Worm (Caenorhabditis elegans) whole organism, L4 larva: ENCODE results near the gene R144.3.

Experiments used
- F26F4.8 ChIP-seq: fragments of 200-800 bp; sonication (Bioruptor generic); conservative IDR thresholded peaks from 2 replicates; pipeline ENCODE4 v1.3.6; 2022; ENCODE audit warnings: missing genetic modification characterization, missing compliant biosample characterization
- Y48G9A.11 ChIP-seq: fragments of 200-800 bp; sonication (Bioruptor generic); IDR thresholded peaks from 2 replicates; pipeline ENCODE4 v1.3.6; 2022; ENCODE audit warnings: missing genetic modification reagents, missing genetic modification characterization, missing compliant biosample characterization
- Y5F2A.4 ChIP-seq: fragments of 200-800 bp; sonication (Bioruptor generic); optimal IDR thresholded peaks from 2 replicates; lab custom pipeline; 2018; ENCODE audit warnings: mild to moderate bottlenecking, missing genetic modification characterization, missing compliant biosample characterization
- ZK546.5 ChIP-seq, 2 experiments: sonication (generic microtip); optimal IDR thresholded peaks; 2 replicates each; lab custom pipeline; 2017; ENCODE audit warnings: missing biosample characterization in 2 of 2, missing genetic modification characterization in 2 of 2
- ama-1 ChIP-seq: fragments of 150-350 bp; optimal IDR thresholded peaks from 2 replicates; lab custom pipeline; 2014; ENCODE audit warnings: inconsistent platforms, mixed read lengths
- ceh-28 ChIP-seq: fragments of 150-350 bp; optimal IDR thresholded peaks from 2 replicates; lab custom pipeline; 2014; ENCODE audit warnings: missing biosample characterization, missing genetic modification reagents, missing genetic modification characterization
- ctbp-1 ChIP-seq: fragments of 200-800 bp; sonication (Bioruptor generic); IDR thresholded peaks from 2 replicates; pipeline ENCODE4 v1.3.6; 2022; ENCODE audit warnings: missing genetic modification reagents, missing genetic modification characterization, missing compliant biosample characterization
- daf-12 ChIP-seq: fragments of 150-350 bp; optimal IDR thresholded peaks from 2 replicates; lab custom pipeline; 2014; ENCODE audit warnings: missing biosample characterization, missing genetic modification reagents, missing genetic modification characterization
- dmd-8 ChIP-seq: fragments of 200-800 bp; sonication (Bioruptor generic); IDR thresholded peaks from 2 replicates; pipeline ENCODE4 v1.3.6; 2022; ENCODE audit warnings: missing genetic modification characterization, missing compliant biosample characterization
- dmd-9 ChIP-seq: fragments of 200-800 bp; sonication (Bioruptor generic); IDR thresholded peaks from 2 replicates; pipeline ENCODE4 v1.3.6; 2022; ENCODE audit warnings: missing genetic modification reagents, missing genetic modification characterization, missing compliant biosample characterization
- dpl-1 ChIP-seq: fragments of 150-350 bp; optimal IDR thresholded peaks from 2 replicates; lab custom pipeline; 2014; ENCODE audit warnings: missing biosample characterization, missing genetic modification reagents, missing genetic modification characterization
- dve-1 ChIP-seq: sonication (generic microtip); optimal IDR thresholded peaks from 2 replicates; lab custom pipeline; 2017; ENCODE audit warnings: antibody characterized with exemption, mild to moderate bottlenecking, missing genetic modification characterization, missing compliant biosample characterization; ENCODE audit not compliant: insufficient read depth
- egl-43 ChIP-seq: fragments of 200-800 bp; sonication (Bioruptor generic); IDR thresholded peaks from 2 replicates; pipeline ENCODE4 v1.3.6; 2022; ENCODE audit warnings: missing genetic modification reagents, missing genetic modification characterization, missing compliant biosample characterization
- hif-1 ChIP-seq, 2 experiments: sonication (generic microtip); optimal IDR thresholded peaks; 2 replicates each; lab custom pipeline; 2016 to 2017; ENCODE audit warnings: missing compliant biosample characterization in 2 of 2, missing genetic modification characterization in 2 of 2, missing genetic modification reagents in 2 of 2, missing genotype in 2 of 2, mild to moderate bottlenecking in 1 of 2
- hlh-11 ChIP-seq: fragments of 200-800 bp; sonication (Bioruptor generic); optimal IDR thresholded peaks from 2 replicates; lab custom pipeline; 2018; ENCODE audit warnings: mild to moderate bottlenecking, missing genetic modification characterization, missing compliant biosample characterization
- hlh-30 ChIP-seq: sonication (generic microtip); optimal IDR thresholded peaks from 2 replicates; lab custom pipeline; 2017; ENCODE audit warnings: antibody characterized with exemption, mild to moderate bottlenecking, missing genetic modification characterization, missing compliant biosample characterization; ENCODE audit not compliant: insufficient read depth
- jun-1 ChIP-seq: fragments of 150-350 bp; optimal IDR thresholded peaks from 2 replicates; lab custom pipeline; 2014; ENCODE audit warnings: missing biosample characterization, missing genetic modification reagents, missing genetic modification characterization
- lin-1 ChIP-seq: fragments of 200-800 bp; sonication (Bioruptor generic); IDR thresholded peaks from 2 replicates; pipeline ENCODE4 v1.3.6; 2022; ENCODE audit warnings: missing genetic modification reagents, missing genetic modification characterization, missing compliant biosample characterization
- lin-15B ChIP-seq: fragments of 150-350 bp; sonication (generic microtip); optimal IDR thresholded peaks from 3 replicates; lab custom pipeline; 2014; ENCODE audit warnings: missing biosample characterization, missing genetic modification characterization
- lin-38 ChIP-seq: fragments of 200-800 bp; sonication (Bioruptor generic); IDR thresholded peaks from 2 replicates; pipeline ENCODE4 v1.3.6; 2022; ENCODE audit warnings: missing genetic modification reagents, missing genetic modification characterization, missing compliant biosample characterization
- lin-39 ChIP-seq: fragments of 150-350 bp; optimal IDR thresholded peaks from 2 replicates; lab custom pipeline; 2014; ENCODE audit warnings: missing biosample characterization, missing genetic modification reagents, missing genetic modification characterization
- lsy-2 ChIP-seq, 2 experiments: fragments of 150-350 bp in 1 of 2; sonication (generic microtip) in 1 of 2; optimal IDR thresholded peaks; 2 replicates each; lab custom pipeline; 2014 to 2017; ENCODE audit warnings: missing biosample characterization in 2 of 2, missing genetic modification characterization in 2 of 2
- mdl-1 ChIP-seq, 2 experiments: fragments of 150-350 bp in 1 of 2; sonication (generic microtip) in 1 of 2; optimal IDR thresholded peaks; 2 replicates each; lab custom pipeline; 2014 to 2017; ENCODE audit warnings: missing biosample characterization in 2 of 2, missing genetic modification characterization in 2 of 2
- mes-2 ChIP-seq: sonication (generic microtip); optimal IDR thresholded peaks from 2 replicates; lab custom pipeline; 2016; ENCODE audit warnings: missing genotype, mild to moderate bottlenecking, missing genetic modification characterization, missing compliant biosample characterization; ENCODE audit not compliant: poor library complexity, severe bottlenecking
- mxl-2 ChIP-seq: fragments of 200-800 bp; sonication (Bioruptor generic); conservative IDR thresholded peaks from 2 replicates; pipeline ENCODE4 v1.3.6; 2022; ENCODE audit warnings: missing genetic modification reagents, missing genetic modification characterization, missing compliant biosample characterization
- nhr-111 ChIP-seq: fragments of 200-800 bp; sonication (Bioruptor generic); optimal IDR thresholded peaks from 2 replicates; lab custom pipeline; 2018; ENCODE audit warnings: mild to moderate bottlenecking, missing genetic modification characterization, missing compliant biosample characterization
- nhr-25 ChIP-seq: sonication (generic microtip); optimal IDR thresholded peaks from 2 replicates; lab custom pipeline; 2017; ENCODE audit warnings: missing genetic modification characterization, mild to moderate bottlenecking, missing compliant biosample characterization, antibody characterized with exemption, moderate library complexity, borderline replicate concordance; ENCODE audit not compliant: insufficient read depth
- nhr-28 ChIP-seq: fragments of 150-350 bp; optimal IDR thresholded peaks from 2 replicates; lab custom pipeline; 2014; ENCODE audit warnings: missing biosample characterization, missing genetic modification characterization
- nhr-41 ChIP-seq: fragments of 200-800 bp; sonication (Bioruptor generic); IDR thresholded peaks from 2 replicates; pipeline ENCODE4 v1.3.6; 2022; ENCODE audit warnings: missing genetic modification reagents, missing genetic modification characterization, missing compliant biosample characterization
- nhr-48 ChIP-seq: sonication (generic microtip); optimal IDR thresholded peaks from 2 replicates; lab custom pipeline; 2016; ENCODE audit warnings: mild to moderate bottlenecking, missing genetic modification characterization, missing compliant biosample characterization
- php-3 ChIP-seq: fragments of 200-800 bp; sonication (Bioruptor generic); IDR thresholded peaks from 2 replicates; pipeline ENCODE4 v1.3.6; 2022; ENCODE audit warnings: missing genetic modification reagents, missing genetic modification characterization, missing compliant biosample characterization
- pqm-1 ChIP-seq: sonication (generic microtip); optimal IDR thresholded peaks from 2 replicates; lab custom pipeline; 2017; ENCODE audit warnings: missing biosample characterization, missing genetic modification characterization
- rbr-2 ChIP-seq: sonication (generic microtip); optimal IDR thresholded peaks from 2 replicates; lab custom pipeline; 2016; ENCODE audit warnings: missing genotype, missing genetic modification characterization, missing compliant biosample characterization
- skn-1 ChIP-seq: fragments of 150-350 bp; optimal IDR thresholded peaks from 2 replicates; lab custom pipeline; 2014; ENCODE audit warnings: missing biosample characterization, missing genetic modification characterization
- snpc-4 ChIP-seq: fragments of 150-350 bp; optimal IDR thresholded peaks from 2 replicates; lab custom pipeline; 2014; ENCODE audit warnings: missing biosample characterization, missing genetic modification characterization
- spr-3 ChIP-seq: fragments of 200-800 bp; sonication (Bioruptor generic); optimal IDR thresholded peaks from 2 replicates; lab custom pipeline; 2018; ENCODE audit warnings: mild to moderate bottlenecking, missing genetic modification characterization, missing compliant biosample characterization
- tra-1 ChIP-seq: fragments of 200-800 bp; sonication (Bioruptor generic); IDR thresholded peaks from 2 replicates; pipeline ENCODE4 v1.3.6; 2022; ENCODE audit warnings: missing genetic modification reagents, missing genetic modification characterization, missing compliant biosample characterization
- unc-130 ChIP-seq: sonication (generic microtip); optimal IDR thresholded peaks from 2 replicates; lab custom pipeline; 2016; ENCODE audit warnings: missing genetic modification reagents, missing genetic modification characterization, missing compliant biosample characterization
- unc-62 ChIP-seq, 3 experiments: fragments of 150-350 bp in 1 of 3; sonication (generic microtip); optimal IDR thresholded peaks in 2 of 3; peaks in 1 of 3; 1 replicate in 1 of 3; 2 replicates in 2 of 3; lab custom pipeline; 2014 to 2017; ENCODE audit warnings: missing biosample characterization in 3 of 3, missing genetic modification characterization in 3 of 3, missing genetic modification reagents in 3 of 3, missing genotype in 1 of 3
- vab-7 ChIP-seq: fragments of 200-800 bp; sonication (Bioruptor generic); IDR thresholded peaks from 2 replicates; pipeline ENCODE4 v1.3.6; 2022; ENCODE audit warnings: missing genetic modification reagents, missing genetic modification characterization, missing compliant biosample characterization
- zip-2 ChIP-seq: fragments of 150-350 bp; optimal IDR thresholded peaks from 2 replicates; lab custom pipeline; 2014; ENCODE audit warnings: missing biosample characterization, missing genetic modification characterization
- ztf-11 ChIP-seq: fragments of 150-350 bp; optimal IDR thresholded peaks from 2 replicates; lab custom pipeline; 2014; ENCODE audit warnings: missing biosample characterization, missing genetic modification characterization

Gene R144.3

ce11 chrIII:4987666-4988065, 34.1 kb upstream of the R144.3 start:
- no peak for TF ChIP-seq dve-1 (tag; lab: Kevin White, UChicago)
- no peak for TF ChIP-seq dmd-9 (GFP tag; lab: Robert Waterston, UW)
- TF ChIP-seq lsy-2 (tag; optimal IDR thresholded peaks at IDR 0.05; lab: Kevin White, UChicago), result peak in 1 of 2 experiments; percentile 4

DNA sequence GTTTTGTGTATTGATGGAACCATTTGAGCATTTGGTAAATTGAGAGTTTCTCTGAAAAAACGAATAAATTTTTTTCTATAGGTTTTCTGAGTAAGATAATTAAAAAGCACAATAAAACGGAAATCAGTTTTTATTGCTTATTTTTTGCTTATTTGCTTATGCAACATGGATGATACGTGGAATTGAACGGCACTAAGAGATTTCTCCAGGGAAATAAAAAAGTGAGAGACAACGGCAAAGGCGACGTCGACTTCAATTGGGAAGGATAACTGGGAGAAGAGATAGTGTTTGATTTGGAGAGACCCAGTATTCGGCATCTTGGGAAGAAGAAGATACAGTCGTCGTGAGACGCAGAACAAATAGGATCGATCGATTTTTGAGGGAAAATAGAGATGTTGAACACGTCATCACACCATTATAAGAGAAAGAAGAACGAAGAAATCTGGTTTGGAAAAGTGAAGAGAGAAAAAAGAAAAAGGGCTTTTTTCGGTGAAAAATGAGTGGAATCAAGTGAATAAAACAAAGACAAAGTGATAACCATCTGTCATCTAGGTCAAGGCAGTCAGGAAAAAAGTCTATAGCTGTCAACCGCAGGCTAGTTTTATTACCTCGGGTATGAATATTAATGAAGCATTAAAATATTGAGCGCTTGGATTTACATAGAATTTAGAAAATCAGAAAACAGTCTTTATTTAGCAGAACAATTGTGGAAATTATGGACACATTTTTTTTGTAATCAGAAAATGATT, 23.5 kb upstream of the R144.3 start, which contains the start of gene tmem-131:
tmem-131 (minus strand) TSS at position 51 of the 749 bp plus-strand sequence.
- TF ChIP-seq nhr-25, result peak; percentile 63
- TF ChIP-seq ceh-28, result peak; percentile 26
- peak; percentile 53 for TF ChIP-seq nhr-28 (tag; lab: Kevin White, UChicago)
- no peak for TF ChIP-seq daf-12 (tag; lab: Kevin White, UChicago)
- TF ChIP-seq dpl-1 (GFP tag; lab: Kevin White, UChicago), result peak; percentile 9
- peak; percentile 11 for TF ChIP-seq dve-1 (tag; lab: Kevin White, UChicago)
- TF ChIP-seq nhr-48 (tag; lab: Kevin White, UChicago), result peak; percentile 11
- TF ChIP-seq hlh-11 (tag; lab: Kevin White, UChicago), result peak; percentile 60
- peak in 1 of 2 experiments; percentile 90 for TF ChIP-seq unc-62 (GFP tag; optimal IDR thresholded peaks at IDR 0.05 in 1 of 2; lab: Kevin White, UChicago)
- no peak for TF ChIP-seq unc-62 (tag; optimal IDR thresholded peaks at IDR 0.05; lab: Kevin White, UChicago)
- peak in 1 of 2 experiments; percentile 16 for TF ChIP-seq lsy-2 (tag; optimal IDR thresholded peaks at IDR 0.05; lab: Kevin White, UChicago)
- TF ChIP-seq lin-15B, result no peak

DNA sequence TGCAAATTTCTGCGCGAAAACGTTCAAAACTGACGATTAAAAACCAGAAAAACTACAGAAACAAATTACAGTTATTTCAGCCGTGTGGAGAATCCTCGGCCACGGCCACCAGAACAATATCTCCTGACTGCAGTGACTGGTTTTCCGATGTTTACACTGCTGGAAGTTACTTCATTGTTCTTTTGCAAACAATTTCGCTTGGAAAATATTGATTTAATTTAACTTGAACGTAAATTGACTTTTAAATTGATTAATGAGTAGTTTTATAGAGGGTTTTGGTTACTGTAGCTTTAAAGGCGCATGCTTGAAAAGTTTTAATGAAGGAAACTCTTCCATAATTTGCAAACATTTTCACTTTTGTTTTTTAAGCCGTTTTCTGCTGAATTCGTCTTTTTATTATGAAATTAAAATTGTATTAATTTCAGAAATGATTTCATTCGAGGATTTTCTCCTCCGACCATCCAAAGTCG, 22.8 kb upstream of the R144.3 start, which contains the start of gene smcr-8:
smcr-8 (plus strand) TSS at position 420 of the 470 bp plus-strand sequence.
- TF ChIP-seq lsy-2 (tag; optimal IDR thresholded peaks at IDR 0.05; lab: Kevin White, UChicago), result peak in 1 of 2 experiments; percentile 2
- no peak for TF ChIP-seq spr-3 (GFP tag; lab: Kevin White, UChicago)
- no peak for TF ChIP-seq lin-39 (tag; lab: Kevin White, UChicago)
- 0 out of 2 replicates have a peak, but pooled peaks have one; percentile 30 for TF ChIP-seq tra-1 (GFP tag; lab: Robert Waterston, UW)
- TF ChIP-seq rbr-2 (tag; lab: Kevin White, UChicago), result no peak
- TF ChIP-seq snpc-4 (tag; lab: Kevin White, UChicago), result no peak
- TF ChIP-seq F26F4.8, result no peak
- peak; percentile 88 for TF ChIP-seq unc-130
- no peak for TF ChIP-seq nhr-28 (tag; lab: Kevin White, UChicago)
- no peak for TF ChIP-seq ama-1 (lab: Kevin White, UChicago)
- TF ChIP-seq dpl-1 (GFP tag; lab: Kevin White, UChicago), result peak; percentile 4
- TF ChIP-seq mes-2, result peak; percentile 74
- no peak for TF ChIP-seq ctbp-1 (GFP tag; lab: Robert Waterston, UW)
- TF ChIP-seq nhr-25, result no peak
- no peak for TF ChIP-seq dmd-8 (GFP tag; lab: Robert Waterston, UW)
- no peak for TF ChIP-seq php-3 (GFP tag; lab: Robert Waterston, UW)
- TF ChIP-seq hif-1 (tag; optimal IDR thresholded peaks at IDR 0.05; lab: Kevin White, UChicago), result peak in 1 of 2 experiments; percentile 44
- no peak for TF ChIP-seq jun-1 (tag; lab: Kevin White, UChicago)
- no peak for TF ChIP-seq vab-7 (GFP tag; lab: Robert Waterston, UW)
- no peak for TF ChIP-seq lin-1 (GFP tag; lab: Robert Waterston, UW)
- 0 out of 2 replicates have a peak, but pooled peaks have one; percentile 30 for TF ChIP-seq Y48G9A.11

DNA sequence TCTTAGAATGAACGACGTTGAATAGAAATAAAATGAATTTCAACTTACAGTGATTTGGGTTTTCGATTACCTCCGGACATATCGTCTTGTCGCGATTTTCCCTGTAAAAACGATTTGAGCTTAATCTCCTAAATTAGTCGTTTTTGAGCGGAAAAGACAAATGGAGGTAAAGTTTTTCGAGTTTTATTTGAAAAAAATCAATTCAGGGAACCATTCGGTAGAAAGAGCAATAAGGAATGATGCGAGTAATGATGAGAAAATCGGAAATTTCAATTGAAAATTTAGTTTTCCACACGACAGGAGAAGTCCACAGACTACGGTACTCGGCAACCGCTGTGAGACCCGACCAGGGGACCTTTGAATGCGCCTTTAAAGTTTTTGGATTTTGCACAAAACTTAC, 19.6 kb upstream of the R144.3 start, which contains the start of gene R144.10:
R144.10 (minus strand) TSS at position 101 of the 400 bp plus-strand sequence.
- TF ChIP-seq ZK546.5 (tag; optimal IDR thresholded peaks at IDR 0.05; lab: Kevin White, UChicago) (no peak), nhr-41 (GFP tag; lab: Robert Waterston, UW) (no peak), zip-2 (tag; lab: Kevin White, UChicago) (no peak), mdl-1 (tag; optimal IDR thresholded peaks at IDR 0.05; lab: Kevin White, UChicago) (no peak), hlh-30 (tag; lab: Kevin White, UChicago) (no peak), mxl-2 (GFP tag; lab: Robert Waterston, UW) (no peak), lin-39 (tag; lab: Kevin White, UChicago) (no peak), dpl-1 (GFP tag; lab: Kevin White, UChicago) (no peak), pqm-1 (tag; lab: Kevin White, UChicago) (no peak), dmd-8 (GFP tag; lab: Robert Waterston, UW) (no peak), nhr-111 (no peak), jun-1 (tag; lab: Kevin White, UChicago) (no peak), skn-1 (no peak), lin-38 (GFP tag; lab: Robert Waterston, UW) (no peak), Y5F2A.4 (no peak), ztf-11 (no peak), egl-43 (GFP tag; lab: Robert Waterston, UW) (no peak), lin-1 (GFP tag; lab: Robert Waterston, UW) (no peak)
